Worm (Caenorhabditis elegans): ENCODE data around the gene K02E11.5.

ce11 chrV:14223141-14223540 is 29.0 kb upstream of the K02E11.5 start:
- TF ChIP-seq lin-15B (tag; optimal IDR thresholded peaks at IDR 0.05) (no peak), nhr-23 (tag; optimal IDR thresholded peaks at IDR 0.05) (no peak), unc-62 (GFP tag; optimal IDR thresholded peaks at IDR 0.05) (no peak), lsy-12 (tag; optimal IDR thresholded peaks at IDR 0.05) (no peak), skn-1 (tag; optimal IDR thresholded peaks at IDR 0.05) (no peak), pha-4 (tag; optimal IDR thresholded peaks at IDR 0.05) (no peak), aly-2 (tag; optimal IDR thresholded peaks at IDR 0.05) (no peak), ztf-11 (tag; optimal IDR thresholded peaks at IDR 0.05) (no peak), ama-1 (optimal IDR thresholded peaks at IDR 0.05) (no peak), nhr-237 (tag; optimal IDR thresholded peaks at IDR 0.05) (no peak), R02D3.7 (tag; optimal IDR thresholded peaks at IDR 0.05) (no peak), nhr-11 (tag; optimal IDR thresholded peaks at IDR 0.05) (no peak), mml-1 (tag; optimal IDR thresholded peaks at IDR 0.05) (no peak), snpc-4 (tag; optimal IDR thresholded peaks at IDR 0.05) (no peak)
